Fruit fly (Drosophila melanogaster) whole organism, wandering third instar larva: ENCODE results near the gene CG14803.

ENCODE experiments used
- Abd-B ChIP-seq: fragments of >200 bp; optimal IDR thresholded peaks from 2 replicates; lab custom pipeline; 2017; ENCODE audit warnings: missing biosample characterization, missing genetic modification characterization
- CG32264 ChIP-seq: fragments of 200-800 bp; sonication (Bioruptor generic); optimal IDR thresholded peaks from 2 replicates; lab custom pipeline; 2016; ENCODE audit warnings: missing biosample characterization, missing genetic modification characterization
- CrebA ChIP-seq: fragments of 200-800 bp; sonication (Bioruptor generic); optimal IDR thresholded peaks from 2 replicates; lab custom pipeline; 2016; ENCODE audit warnings: missing biosample characterization, mild to moderate bottlenecking, missing genetic modification characterization, borderline replicate concordance
- GATAd ChIP-seq: sonication (Bioruptor generic); optimal IDR thresholded peaks from 2 replicates; lab custom pipeline; 2016; ENCODE audit warnings: missing biosample characterization, missing genetic modification characterization
- HLH106 ChIP-seq: fragments of 200-800 bp; optimal IDR thresholded peaks from 3 replicates; lab custom pipeline; 2019; ENCODE audit warnings: missing biosample characterization, mild to moderate bottlenecking, missing genetic modification characterization, moderate library complexity
- Hnf4 ChIP-seq: fragments of 200-800 bp; sonication (Bioruptor generic); optimal IDR thresholded peaks from 2 replicates; lab custom pipeline; 2016; ENCODE audit warnings: missing biosample characterization, mild to moderate bottlenecking, missing genetic modification characterization
- Hr78 ChIP-seq: fragments of >200 bp; optimal IDR thresholded peaks from 2 replicates; lab custom pipeline; 2017; ENCODE audit warnings: missing biosample characterization, missing genetic modification characterization
- Hr83 ChIP-seq: fragments of 200-300 bp; sonication (Bioruptor generic); optimal IDR thresholded peaks from 2 replicates; lab custom pipeline; 2016; ENCODE audit warnings: missing biosample characterization, mild to moderate bottlenecking, missing genetic modification characterization, moderate library complexity; ENCODE audit not compliant: poor library complexity, severe bottlenecking
- Mio ChIP-seq: sonication (Bioruptor generic); optimal IDR thresholded peaks from 2 replicates; lab custom pipeline; 2016; ENCODE audit warnings: missing biosample characterization, missing genetic modification characterization
- Myc ChIP-seq: fragments of >200 bp; optimal IDR thresholded peaks from 2 replicates; lab custom pipeline; 2017
- N ChIP-seq: fragments of >200 bp; optimal IDR thresholded peaks from 2 replicates; lab custom pipeline; 2018; ENCODE audit warnings: missing biosample characterization, missing external identifiers, missing genetic modification characterization
- OdsH ChIP-seq: fragments of 200-800 bp; sonication (Bioruptor generic); optimal IDR thresholded peaks from 2 replicates; lab custom pipeline; 2016; ENCODE audit warnings: missing biosample characterization, mild to moderate bottlenecking, missing genetic modification characterization
- Rel ChIP-seq, 2 experiments: fragments of 200-800 bp; sonication (Bioruptor generic) in 1 of 2; optimal IDR thresholded peaks; 2 replicates in 1 of 2; 3 replicates in 1 of 2; lab custom pipeline; 2016 to 2019; ENCODE audit warnings: mild to moderate bottlenecking in 2 of 2, missing biosample characterization in 2 of 2, missing genetic modification characterization in 2 of 2, moderate library complexity in 1 of 2
- Sp1 ChIP-seq: fragments of 200-800 bp; sonication (Bioruptor generic); optimal IDR thresholded peaks from 3 replicates; lab custom pipeline; 2019; ENCODE audit warnings: missing biosample characterization, mild to moderate bottlenecking, missing genetic modification characterization, moderate library complexity
- br ChIP-seq: fragments of 200-800 bp; sonication (Bioruptor generic); optimal IDR thresholded peaks from 2 replicates; lab custom pipeline; 2016; ENCODE audit warnings: missing biosample characterization, missing genetic modification characterization
- brk ChIP-seq: fragments of 200-800 bp; sonication (Bioruptor generic); optimal IDR thresholded peaks from 2 replicates; lab custom pipeline; 2016; ENCODE audit warnings: missing biosample characterization, mild to moderate bottlenecking, missing genetic modification characterization
- dmrt93B ChIP-seq: fragments of 200-800 bp; sonication (Bioruptor generic); optimal IDR thresholded peaks from 2 replicates; lab custom pipeline; 2018; ENCODE audit warnings: missing biosample characterization, mild to moderate bottlenecking, missing genetic modification characterization
- ey ChIP-seq: fragments of 200-800 bp; sonication (Bioruptor generic); optimal IDR thresholded peaks from 2 replicates; lab custom pipeline; 2016; ENCODE audit warnings: missing biosample characterization, missing genetic modification characterization
- foxo ChIP-seq, 2 experiments: fragments of 200-800 bp; sonication (Bioruptor generic); optimal IDR thresholded peaks; 2 replicates in 1 of 2; 3 replicates in 1 of 2; lab custom pipeline; 2016 to 2017; ENCODE audit warnings: missing biosample characterization in 2 of 2, missing genetic modification characterization in 2 of 2
- fru ChIP-seq: fragments of 200-800 bp; sonication (Bioruptor generic); optimal IDR thresholded peaks from 3 replicates; lab custom pipeline; 2016; ENCODE audit warnings: missing biosample characterization, mild to moderate bottlenecking, missing genetic modification characterization
- h ChIP-seq: fragments of 200-800 bp; sonication (Bioruptor generic); optimal IDR thresholded peaks from 3 replicates; lab custom pipeline; 2016; ENCODE audit warnings: missing biosample characterization, mild to moderate bottlenecking, missing genetic modification characterization
- jim ChIP-seq: fragments of 175-275, 200-325 bp; sonication (Bioruptor generic); optimal IDR thresholded peaks from 2 replicates; lab custom pipeline; 2016; ENCODE audit warnings: missing biosample characterization, mild to moderate bottlenecking, missing genetic modification characterization
- lola ChIP-seq: fragments of >200 bp; optimal IDR thresholded peaks from 2 replicates; lab custom pipeline; 2017; ENCODE audit warnings: missing biosample characterization, missing genetic modification characterization
- pan ChIP-seq: fragments of >200 bp; optimal IDR thresholded peaks from 2 replicates; lab custom pipeline; 2017
- psq ChIP-seq: fragments of 200-800 bp; sonication (Bioruptor generic); optimal IDR thresholded peaks from 3 replicates; lab custom pipeline; 2017; ENCODE audit warnings: missing biosample characterization, mild to moderate bottlenecking, missing genetic modification characterization, moderate library complexity
- rgr ChIP-seq: fragments of 200-800 bp; sonication (Bioruptor generic); optimal IDR thresholded peaks from 3 replicates; lab custom pipeline; 2016; ENCODE audit warnings: missing biosample characterization, mild to moderate bottlenecking, missing genetic modification characterization
- tai ChIP-seq: sonication (Bioruptor generic); optimal IDR thresholded peaks from 2 replicates; lab custom pipeline; 2016; ENCODE audit warnings: missing biosample characterization, missing genetic modification characterization
- usp ChIP-seq: fragments of >200 bp; optimal IDR thresholded peaks from 2 replicates; lab custom pipeline; 2017; ENCODE audit warnings: missing biosample characterization, missing genetic modification characterization
- woc ChIP-seq: sonication (Bioruptor generic); optimal IDR thresholded peaks from 2 replicates; lab custom pipeline; 2016; ENCODE audit warnings: missing biosample characterization, mild to moderate bottlenecking, missing genetic modification characterization

Gene CG14803

DNA sequence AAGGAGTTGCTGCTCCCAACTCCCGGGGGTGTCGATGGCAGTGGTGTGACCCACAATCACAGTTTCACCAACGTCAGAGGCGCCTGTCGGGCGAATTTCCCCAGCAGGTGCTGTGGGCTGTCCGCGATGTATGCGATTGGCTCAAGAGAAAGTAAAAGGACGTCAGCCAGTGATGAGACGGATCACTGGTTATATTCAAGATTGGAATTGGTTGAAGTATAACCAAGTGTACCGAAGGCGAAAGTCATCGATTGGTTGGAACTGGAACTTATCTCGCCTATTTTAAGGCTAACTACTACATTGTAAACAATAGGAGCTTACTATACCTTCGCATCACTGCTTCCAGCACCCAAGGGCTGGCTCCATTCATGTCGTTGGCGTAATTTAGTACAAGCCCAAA, 34.4 kb downstream of the CG14803 start, which contains the start of gene CG32801:
TSS of gene CG32801 (minus strand) at position 101 of the 400 bp plus-strand sequence.
- no peak for TF ChIP-seq lola (GFP tag; lab: Kevin White, UChicago)
- no peak for TF ChIP-seq pan (lab: Kevin White, UChicago)
- no peak for TF ChIP-seq rgr (GFP tag; lab: Kevin White, UChicago)
- TF ChIP-seq Rel (GFP tag; optimal IDR thresholded peaks at IDR 0.05; lab: Kevin White, UChicago), result no peak
- TF ChIP-seq Rel (tag; optimal IDR thresholded peaks at IDR 0.05; lab: Kevin White, UChicago), result no peak
- no peak for TF ChIP-seq Myc
- no peak for TF ChIP-seq Mio
- no peak for TF ChIP-seq Hnf4 (GFP tag; lab: Kevin White, UChicago)
- no peak for TF ChIP-seq tai (GFP tag; lab: Kevin White, UChicago)
- TF ChIP-seq fru (GFP tag; lab: Kevin White, UChicago), result no peak
- no peak for TF ChIP-seq GATAd
- no peak for TF ChIP-seq brk (GFP tag; lab: Kevin White, UChicago)
- no peak for TF ChIP-seq foxo (GFP tag; optimal IDR thresholded peaks at IDR 0.05; lab: Kevin White, UChicago)
- no peak for TF ChIP-seq h
- no peak for TF ChIP-seq CG32264 (GFP tag; lab: Kevin White, UChicago)
- no peak for TF ChIP-seq OdsH (GFP tag; lab: Kevin White, UChicago)

- TF ChIP-seq jim (GFP tag; lab: Kevin White, UChicago) (no peak), Abd-B (GFP tag; lab: Kevin White, UChicago) (no peak), GATAd (no peak), Rel (GFP tag; optimal IDR thresholded peaks at IDR 0.05; lab: Kevin White, UChicago) (no peak), Rel (tag; optimal IDR thresholded peaks at IDR 0.05; lab: Kevin White, UChicago) (no peak), foxo (GFP tag; optimal IDR thresholded peaks at IDR 0.05; lab: Kevin White, UChicago) (no peak)
Measured at dm6 chrX:1903968-1904367, 35.3 kb downstream of the CG14803 start.

- TF ChIP-seq h (peak; percentile 73), Hr83 (GFP tag; lab: Kevin White, UChicago) (peak; percentile 1), CG32264 (GFP tag; lab: Kevin White, UChicago) (no peak), OdsH (GFP tag; lab: Kevin White, UChicago) (peak; percentile 38), Myc (peak; percentile 51), fru (GFP tag; lab: Kevin White, UChicago) (peak; percentile 68), HLH106 (tag; lab: Kevin White, UChicago) (peak; percentile 64), foxo (GFP tag; optimal IDR thresholded peaks at IDR 0.05; lab: Kevin White, UChicago) (peak in 1 of 2 experiments; percentile 73), woc (GFP tag; lab: Kevin White, UChicago) (peak; percentile 85), Rel (GFP tag; optimal IDR thresholded peaks at IDR 0.05; lab: Kevin White, UChicago) (no peak), Rel (tag; optimal IDR thresholded peaks at IDR 0.05; lab: Kevin White, UChicago) (peak; percentile 41), Abd-B (GFP tag; lab: Kevin White, UChicago) (no peak), ey (GFP tag; lab: Kevin White, UChicago) (peak; percentile 24), Sp1 (GFP tag; lab: Kevin White, UChicago) (peak; percentile 63), psq (GFP tag; lab: Kevin White, UChicago) (peak; percentile 56), N (GFP tag; lab: Kevin White, UChicago) (no peak), Hr78 (GFP tag; lab: Kevin White, UChicago) (no peak), dmrt93B (GFP tag; lab: Kevin White, UChicago) (peak; percentile 30), br (peak; percentile 43), rgr (GFP tag; lab: Kevin White, UChicago) (peak; percentile 45), Hnf4 (GFP tag; lab: Kevin White, UChicago) (no peak)
- TF ChIP-seq, all 38 proteins: peak for 15
Measured at dm6 chrX:1907727-1908264, 39.1 kb downstream of the CG14803 start, which contains the start of gene mip130. Gene mip130 (plus strand): TSS chrX:1908239.

DNA sequence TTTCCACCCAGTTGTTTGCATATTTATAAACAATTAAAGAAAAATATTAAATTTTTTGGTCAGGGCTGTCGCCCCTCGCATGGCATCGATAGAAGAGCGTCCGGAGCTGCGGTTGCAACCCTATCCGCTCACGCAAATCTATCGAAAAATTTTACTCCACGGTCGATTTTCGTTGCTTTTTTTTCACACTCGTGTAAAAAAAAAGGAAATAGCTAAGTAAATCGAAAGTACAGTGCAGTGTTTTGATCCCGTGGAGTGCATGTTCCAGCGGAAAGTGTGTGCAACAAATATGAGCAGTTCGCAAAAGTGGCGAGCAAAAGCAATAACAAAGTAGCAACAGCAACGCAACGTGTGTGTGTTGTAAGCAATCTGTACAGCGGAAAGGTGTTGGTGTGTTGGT, 40.1 kb downstream of the CG14803 start, which contains the start of the genes Edem1 and Rbcn-3B:
TSS of gene Edem1 (minus strand) at position 71 of the 400 bp plus-strand sequence.
TSS of gene Rbcn-3B (plus strand) at position 164 of the 400 bp plus-strand sequence.
- no peak for TF ChIP-seq brk (GFP tag; lab: Kevin White, UChicago)
- TF ChIP-seq Sp1 (GFP tag; lab: Kevin White, UChicago), result peak; percentile 10

DNA sequence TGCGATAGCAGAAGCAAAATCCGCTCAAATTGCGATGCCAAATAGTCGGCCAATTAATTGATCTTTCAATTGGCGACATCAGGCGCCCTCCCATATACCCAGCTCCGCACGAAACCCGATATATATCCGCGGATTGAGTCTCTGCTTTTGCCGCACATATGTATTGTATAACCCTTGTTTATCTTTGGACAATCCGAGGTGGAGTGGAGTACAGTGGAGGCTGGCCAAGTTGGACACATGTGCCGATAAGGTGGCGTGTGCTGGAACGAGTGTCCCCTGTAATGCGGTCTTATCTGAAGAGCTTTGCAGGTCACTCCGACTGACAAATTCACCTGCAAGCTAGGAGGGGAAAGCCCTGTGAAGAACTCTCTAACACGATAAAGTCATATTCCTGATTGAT, 40.9 kb downstream of the CG14803 start:
- no peak for TF ChIP-seq usp
- TF ChIP-seq CrebA (GFP tag; lab: Kevin White, UChicago), result no peak
- TF ChIP-seq fru (GFP tag; lab: Kevin White, UChicago), result no peak
- TF ChIP-seq Rel (GFP tag; optimal IDR thresholded peaks at IDR 0.05; lab: Kevin White, UChicago), result no peak
- peak; percentile 55 for TF ChIP-seq Rel (tag; optimal IDR thresholded peaks at IDR 0.05; lab: Kevin White, UChicago)
- TF ChIP-seq, all 38 proteins: peak for 1
